Fruit fly (Drosophila melanogaster) whole organism, pupa: Measurements from ENCODE around the gene CG2321.

Source experiments
- CG10348 ChIP-seq: fragments of 200-800 bp; sonication (Bioruptor generic); IDR thresholded peaks from 2 replicates; pipeline ENCODE4 v1.3.6; 2022; ENCODE audit warnings: missing biosample characterization, missing genetic modification characterization
- CG12605 ChIP-seq: fragments of 200-800 bp; sonication (Bioruptor generic); IDR thresholded peaks from 2 replicates; pipeline ENCODE4 v1.3.6; 2022; ENCODE audit warnings: missing biosample characterization, missing genetic modification characterization
- CG13204 ChIP-seq: fragments of 200-800 bp; sonication (Bioruptor generic); optimal IDR thresholded peaks from 2 replicates; lab custom pipeline; 2018; ENCODE audit warnings: missing biosample characterization, mild to moderate bottlenecking, missing genetic modification characterization, moderate library complexity
- CG14655 ChIP-seq: fragments of 200-800 bp; sonication (Bioruptor generic); optimal IDR thresholded peaks from 3 replicates; lab custom pipeline; 2017; ENCODE audit warnings: mild to moderate bottlenecking, missing biosample characterization, missing genetic modification reagents, missing genetic modification characterization
- CG15710 ChIP-seq: fragments of 200-800 bp; sonication (Bioruptor generic); optimal IDR thresholded peaks from 2 replicates; lab custom pipeline; 2018; ENCODE audit warnings: missing biosample characterization, mild to moderate bottlenecking, missing genetic modification characterization, moderate library complexity
- CG17806 ChIP-seq: fragments of 200-800 bp; sonication (Bioruptor generic); optimal IDR thresholded peaks from 2 replicates; lab custom pipeline; 2018; ENCODE audit warnings: missing biosample characterization, mild to moderate bottlenecking, missing genetic modification characterization, moderate library complexity
- CG32121 ChIP-seq: fragments of 200-800 bp; sonication (Bioruptor generic); IDR thresholded peaks from 2 replicates; pipeline ENCODE4 v1.3.6; 2022; ENCODE audit warnings: missing biosample characterization, missing genetic modification characterization
- CG34367 ChIP-seq: fragments of 200-800 bp; sonication (Bioruptor generic); optimal IDR thresholded peaks from 2 replicates; lab custom pipeline; 2018; ENCODE audit warnings: missing biosample characterization, mild to moderate bottlenecking, missing genetic modification characterization
- CG4496 ChIP-seq: fragments of 200-800 bp; sonication (Bioruptor generic); IDR thresholded peaks from 3 replicates; pipeline ENCODE4 v1.3.6; 2022; ENCODE audit warnings: missing biosample characterization, missing genetic modification characterization
- CG8159 ChIP-seq: fragments of 200-800 bp; sonication (Bioruptor generic); optimal IDR thresholded peaks from 3 replicates; lab custom pipeline; 2018; ENCODE audit warnings: missing biosample characterization, mild to moderate bottlenecking, missing genetic modification characterization, moderate library complexity
- CG8301 ChIP-seq: fragments of 200-800 bp; sonication (Bioruptor generic); optimal IDR thresholded peaks from 2 replicates; lab custom pipeline; 2018; ENCODE audit warnings: missing biosample characterization, mild to moderate bottlenecking, missing genetic modification characterization
- CG9948 ChIP-seq: fragments of 200-800 bp; sonication (Bioruptor generic); optimal IDR thresholded peaks from 2 replicates; lab custom pipeline; 2018; ENCODE audit warnings: missing biosample characterization, mild to moderate bottlenecking, missing genetic modification characterization, moderate library complexity
- D1 ChIP-seq: fragments of 200-800 bp; sonication (Bioruptor generic); optimal IDR thresholded peaks from 2 replicates; lab custom pipeline; 2018; ENCODE audit warnings: missing biosample characterization, mild to moderate bottlenecking, missing genetic modification characterization, moderate library complexity
- EcR ChIP-seq: fragments of 200-800 bp; sonication (Bioruptor generic); optimal IDR thresholded peaks from 3 replicates; lab custom pipeline; 2019; ENCODE audit warnings: missing biosample characterization, missing genetic modification characterization, mild to moderate bottlenecking, moderate library complexity, missing genetic modification reagents
- Ets98B ChIP-seq: fragments of 200-800 bp; sonication (Bioruptor generic); IDR thresholded peaks from 2 replicates; pipeline ENCODE4 v1.3.6; 2022; ENCODE audit warnings: missing biosample characterization, missing genetic modification characterization
- Pif1A ChIP-seq: fragments of 200-800 bp; sonication (Bioruptor generic); optimal IDR thresholded peaks from 3 replicates; lab custom pipeline; 2016; ENCODE audit warnings: missing biosample characterization, missing genetic modification characterization
- Pif1B ChIP-seq: fragments of 200-800 bp; sonication (Bioruptor generic); optimal IDR thresholded peaks from 3 replicates; lab custom pipeline; 2016; ENCODE audit warnings: missing biosample characterization, missing genetic modification characterization
- Snoo ChIP-seq: fragments of 200-800 bp; sonication (Bioruptor generic); optimal IDR thresholded peaks from 3 replicates; lab custom pipeline; 2017; ENCODE audit warnings: missing biosample characterization, mild to moderate bottlenecking, missing genetic modification characterization, inconsistent platforms
- fd96Ca ChIP-seq: fragments of 200-800 bp; sonication (Bioruptor generic); IDR thresholded peaks from 3 replicates; pipeline ENCODE4 v1.3.6; 2022; ENCODE audit warnings: missing biosample characterization, missing genetic modification characterization
- gl ChIP-seq: fragments of 200-800 bp; sonication (Bioruptor generic); optimal IDR thresholded peaks from 2 replicates; lab custom pipeline; 2018; ENCODE audit warnings: missing biosample characterization, mild to moderate bottlenecking, missing genetic modification characterization
- rn ChIP-seq: fragments of 200-800 bp; sonication (Bioruptor generic); IDR thresholded peaks from 2 replicates; pipeline ENCODE4 v1.3.6; 2022; ENCODE audit warnings: missing biosample characterization, missing genetic modification characterization

CG2321 gene

dm6 chr3R:29470122-29470521 is 18.9 kb downstream of the CG2321 start:
- TF ChIP-seq Pif1B (GFP tag; lab: Kevin White, UChicago) (no peak), CG15710 (tag; lab: Kevin White, UChicago) (no peak), CG12605 (GFP tag; lab: Robert Waterston, UW) (no peak), Pif1A (GFP tag; lab: Kevin White, UChicago) (no peak), CG10348 (GFP tag; lab: Robert Waterston, UW) (no peak), EcR (GFP tag; lab: Kevin White, UChicago) (no peak), CG8301 (tag; lab: Kevin White, UChicago) (no peak), Snoo (tag; lab: Kevin White, UChicago) (no peak), CG17806 (tag; lab: Kevin White, UChicago) (no peak), Ets98B (GFP tag; lab: Robert Waterston, UW) (no peak), gl (tag; lab: Kevin White, UChicago) (no peak), CG9948 (tag; lab: Kevin White, UChicago) (no peak), CG32121 (no peak), CG13204 (GFP tag; lab: Kevin White, UChicago) (no peak), CG4496 (GFP tag; lab: Robert Waterston, UW) (no peak), CG14655 (GFP tag; lab: Kevin White, UChicago) (no peak), fd96Ca (GFP tag; lab: Robert Waterston, UW) (no peak), CG8159 (tag; lab: Kevin White, UChicago) (no peak), D1 (tag; lab: Kevin White, UChicago) (no peak)

- no peak for TF ChIP-seq CG4496 (GFP tag; lab: Robert Waterston, UW)
- no peak for TF ChIP-seq CG8159 (tag; lab: Kevin White, UChicago)
- no peak for TF ChIP-seq gl (tag; lab: Kevin White, UChicago)
- no peak for TF ChIP-seq CG9948 (tag; lab: Kevin White, UChicago)
- TF ChIP-seq EcR (GFP tag; lab: Kevin White, UChicago), result no peak
- no peak for TF ChIP-seq CG8301 (tag; lab: Kevin White, UChicago)
- TF ChIP-seq Snoo (tag; lab: Kevin White, UChicago), result no peak
- no peak for TF ChIP-seq fd96Ca (GFP tag; lab: Robert Waterston, UW)
- no peak for TF ChIP-seq D1 (tag; lab: Kevin White, UChicago)
- TF ChIP-seq Pif1B (GFP tag; lab: Kevin White, UChicago), result no peak
- TF ChIP-seq CG15710 (tag; lab: Kevin White, UChicago), result no peak
- no peak for TF ChIP-seq CG12605 (GFP tag; lab: Robert Waterston, UW)
These were observed 22.3 kb downstream of the CG2321 start for dm6 chr3R:29466759-29467158.

dm6 chr3R:29461846-29462245 is 27.2 kb downstream of the CG2321 start:
- TF ChIP-seq CG13204 (GFP tag; lab: Kevin White, UChicago), result no peak
- TF ChIP-seq D1 (tag; lab: Kevin White, UChicago), result no peak
- TF ChIP-seq EcR (GFP tag; lab: Kevin White, UChicago), result no peak
- peak; percentile 19; the same call in 1 of the 2 replicates for TF ChIP-seq CG12605 (GFP tag; lab: Robert Waterston, UW)
- no peak for TF ChIP-seq CG15710 (tag; lab: Kevin White, UChicago)
- TF ChIP-seq rn, result no peak
- no peak for TF ChIP-seq gl (tag; lab: Kevin White, UChicago)
- TF ChIP-seq Ets98B (GFP tag; lab: Robert Waterston, UW), result peak; percentile 47
- no peak for TF ChIP-seq CG10348 (GFP tag; lab: Robert Waterston, UW)
- TF ChIP-seq CG9948 (tag; lab: Kevin White, UChicago), result no peak
- no peak for TF ChIP-seq CG32121
- TF ChIP-seq CG14655 (GFP tag; lab: Kevin White, UChicago), result no peak
- no peak for TF ChIP-seq CG17806 (tag; lab: Kevin White, UChicago)
- TF ChIP-seq CG4496 (GFP tag; lab: Robert Waterston, UW), result peak; percentile 71; the same call in 1 of the 3 replicates
- no peak for TF ChIP-seq Pif1A (GFP tag; lab: Kevin White, UChicago)
- no peak for TF ChIP-seq Pif1B (GFP tag; lab: Kevin White, UChicago)
- no peak for TF ChIP-seq CG34367 (tag; lab: Kevin White, UChicago)
- no peak for TF ChIP-seq CG8301 (tag; lab: Kevin White, UChicago)
- peak; percentile 61 for TF ChIP-seq fd96Ca (GFP tag; lab: Robert Waterston, UW)
- TF ChIP-seq CG8159 (tag; lab: Kevin White, UChicago), result no peak
- TF ChIP-seq Snoo (tag; lab: Kevin White, UChicago), result no peak

dm6 chr3R:29461069-29461468 is 28.0 kb downstream of the CG2321 start:
- TF ChIP-seq CG12605 (GFP tag; lab: Robert Waterston, UW) (no peak), rn (no peak), D1 (tag; lab: Kevin White, UChicago) (no peak), fd96Ca (GFP tag; lab: Robert Waterston, UW) (peak; percentile 57), CG34367 (tag; lab: Kevin White, UChicago) (no peak), CG14655 (GFP tag; lab: Kevin White, UChicago) (peak; percentile 18), CG17806 (tag; lab: Kevin White, UChicago) (peak; percentile 1), CG8159 (tag; lab: Kevin White, UChicago) (peak; percentile 37), Snoo (tag; lab: Kevin White, UChicago) (peak; percentile 1), EcR (GFP tag; lab: Kevin White, UChicago) (peak; percentile 91), CG4496 (GFP tag; lab: Robert Waterston, UW) (peak; percentile 53; the same call in 1 of the 3 replicates), CG10348 (GFP tag; lab: Robert Waterston, UW) (no peak), CG9948 (tag; lab: Kevin White, UChicago) (peak; percentile 22), Ets98B (GFP tag; lab: Robert Waterston, UW) (peak; percentile 64), CG32121 (peak; percentile 46), Pif1B (GFP tag; lab: Kevin White, UChicago) (no peak), CG8301 (tag; lab: Kevin White, UChicago) (no peak), gl (tag; lab: Kevin White, UChicago) (no peak), CG15710 (tag; lab: Kevin White, UChicago) (peak; percentile 18), CG13204 (GFP tag; lab: Kevin White, UChicago) (no peak), Pif1A (GFP tag; lab: Kevin White, UChicago) (no peak)
